Fruit fly (Drosophila melanogaster): ENCODE measurements around the gene CG31735.

Gene CG31735

dm6 chr2L:15910937-15911590, 15.8 kb downstream of the CG31735 start (continued):
- TF ChIP-seq ss (GFP tag; optimal IDR thresholded peaks at IDR 0.05) = peak; percentile 89 to 92
- TF ChIP-seq OdsH (GFP tag; optimal IDR thresholded peaks at IDR 0.05) = peak; percentile 98
- peak; percentile 95 for TF ChIP-seq CG3919 (GFP tag; optimal IDR thresholded peaks at IDR 0.05)
- peak; percentile 96 for TF ChIP-seq CG8632 (GFP tag; optimal IDR thresholded peaks at IDR 0.05)
- TF ChIP-seq achi (GFP tag; optimal IDR thresholded peaks at IDR 0.05) = peak; percentile 96
- TF ChIP-seq esn (GFP tag; optimal IDR thresholded peaks at IDR 0.05) = peak; percentile 99
- peak; percentile 99 for TF ChIP-seq Eip78C (GFP tag)
- TF ChIP-seq Hr39 (GFP tag; optimal IDR thresholded peaks at IDR 0.05) = peak; percentile 99
- peak; percentile 97 for TF ChIP-seq CG34406 (GFP tag; optimal IDR thresholded peaks at IDR 0.05)

- TF ChIP-seq Met (GFP tag; optimal IDR thresholded peaks at IDR 0.05) (peak; percentile 80), Blimp-1 (GFP tag; optimal IDR thresholded peaks at IDR 0.05) (peak; percentile 98), lz (GFP tag; optimal IDR thresholded peaks at IDR 0.05) (no peak), Eip93F (GFP tag; optimal IDR thresholded peaks at IDR 0.05) (peak; percentile 84), vri (GFP tag; optimal IDR thresholded peaks at IDR 0.05) (peak; percentile 50), svp (GFP tag) (peak; percentile 100)
These were observed 16.3 kb downstream of the CG31735 start for dm6 chr2L:15911591-15912007.

dm6 chr2L:15912008-15912900, 17.0 kb downstream of the CG31735 start:
- peak; percentile 84 for TF ChIP-seq esn (GFP tag; optimal IDR thresholded peaks at IDR 0.05)
- peak; percentile 43 for TF ChIP-seq CG6808 (GFP tag; optimal IDR thresholded peaks at IDR 0.05)
- TF ChIP-seq CG16779 (tag; optimal IDR thresholded peaks at IDR 0.05) = peak; percentile 59
- TF ChIP-seq fd85E (GFP tag; optimal IDR thresholded peaks at IDR 0.05) = no peak
- TF ChIP-seq CG10631 (GFP tag; optimal IDR thresholded peaks at IDR 0.05) = peak; percentile 85
- TF ChIP-seq CG3919 (GFP tag; optimal IDR thresholded peaks at IDR 0.05) = peak; percentile 69
- TF ChIP-seq Smox (GFP tag; optimal IDR thresholded peaks at IDR 0.05) = peak; percentile 69
- peak; percentile 49 for TF ChIP-seq dac (GFP tag; optimal IDR thresholded peaks at IDR 0.05)
- TF ChIP-seq Gug (GFP tag; IDR thresholded peaks at IDR 0.05) = peak; percentile 69
- peak; percentile 94 for TF ChIP-seq Eip78C (GFP tag)
- TF ChIP-seq CG1621 (tag; optimal IDR thresholded peaks at IDR 0.05) = no peak
- peak; percentile 91 for TF ChIP-seq OdsH (GFP tag; optimal IDR thresholded peaks at IDR 0.05)
- TF ChIP-seq Eip93F (GFP tag; optimal IDR thresholded peaks at IDR 0.05) = no peak
- TF ChIP-seq lz (GFP tag; optimal IDR thresholded peaks at IDR 0.05) = peak; percentile 69
- TF ChIP-seq CG8632 (GFP tag; optimal IDR thresholded peaks at IDR 0.05) = peak; percentile 77
- peak; percentile 39 for TF ChIP-seq Sox102F (GFP tag; optimal IDR thresholded peaks at IDR 0.05)
- peak; percentile 19 for TF ChIP-seq Met (GFP tag; optimal IDR thresholded peaks at IDR 0.05)
- peak; percentile 65 for TF ChIP-seq Ets96B (tag; optimal IDR thresholded peaks at IDR 0.05)
- peak; percentile 45 for TF ChIP-seq Sox14 (GFP tag; optimal IDR thresholded peaks at IDR 0.05)
- peak; percentile 65 for TF ChIP-seq CG6276 (GFP tag; optimal IDR thresholded peaks at IDR 0.05)
- peak; percentile 65 for TF ChIP-seq CG31627 (GFP tag; optimal IDR thresholded peaks at IDR 0.05)
- TF ChIP-seq Blimp-1 (GFP tag; optimal IDR thresholded peaks at IDR 0.05) = no peak
- peak; percentile 90 for TF ChIP-seq fkh (GFP tag; optimal IDR thresholded peaks at IDR 0.05)
- TF ChIP-seq CG11762 (GFP tag; optimal IDR thresholded peaks at IDR 0.05; ENCODE audit: insufficient read depth) = peak; percentile 67
- TF ChIP-seq Hr38 (GFP tag; optimal IDR thresholded peaks at IDR 0.05) = no peak
- peak; percentile 77 for TF ChIP-seq Hr39 (GFP tag; optimal IDR thresholded peaks at IDR 0.05)
- peak; percentile 62; the same call in 2 of the 3 replicates for TF ChIP-seq CG6163 (GFP tag; IDR thresholded peaks at IDR 0.05)
- TF ChIP-seq CG9139 (GFP tag; optimal IDR thresholded peaks at IDR 0.05) = no peak
- peak; percentile 68 for TF ChIP-seq topi (GFP tag; optimal IDR thresholded peaks at IDR 0.05)
- TF ChIP-seq ss (GFP tag; optimal IDR thresholded peaks at IDR 0.05) = peak; percentile 10 to 42
- peak; percentile 34 for TF ChIP-seq dsx (GFP tag; optimal IDR thresholded peaks at IDR 0.05; ENCODE audit: poor library complexity, severe bottlenecking)
- TF ChIP-seq CG32006 (GFP tag; optimal IDR thresholded peaks at IDR 0.05) = peak; percentile 86
- TF ChIP-seq spab (GFP tag; optimal IDR thresholded peaks at IDR 0.05) = no peak
- TF ChIP-seq Eip75B (GFP tag; optimal IDR thresholded peaks at IDR 0.05) = no peak
- peak; percentile 88 for TF ChIP-seq achi (GFP tag; optimal IDR thresholded peaks at IDR 0.05)
- TF ChIP-seq CG6854 (GFP tag; optimal IDR thresholded peaks at IDR 0.05) = no peak
- peak; percentile 61 for TF ChIP-seq CG7368 (GFP tag; optimal IDR thresholded peaks at IDR 0.05)
- TF ChIP-seq CG3032 (tag; optimal IDR thresholded peaks at IDR 0.05) = peak; percentile 69
- TF ChIP-seq CG6792 (GFP tag; optimal IDR thresholded peaks at IDR 0.05) = peak; percentile 78
